Worm (Caenorhabditis elegans) whole organism, young adult: Measurements from ENCODE around the gene toe-2.

Source experiments
- F22D6.2 ChIP-seq: sonication (generic microtip); optimal IDR thresholded peaks from 2 replicates; lab custom pipeline; 2016; ENCODE audit warnings: mild to moderate bottlenecking, missing genetic modification characterization, missing compliant biosample characterization
- attf-6 ChIP-seq: fragments of 200-800 bp; sonication (Bioruptor generic); IDR thresholded peaks from 2 replicates; pipeline ENCODE4 v1.3.6; 2022; ENCODE audit warnings: missing genetic modification reagents, missing genetic modification characterization, missing compliant biosample characterization
- cebp-1 ChIP-seq, 2 experiments: fragments of 200-800 bp in 1 of 2; sonication (Bioruptor generic) in 1 of 2; sonication (generic microtip) in 1 of 2; IDR thresholded peaks in 1 of 2; optimal IDR thresholded peaks in 1 of 2; 2 replicates each; pipeline versions ENCODE4 v1.3.6 to Lab custom; 2017 to 2022; ENCODE audit warnings: missing compliant biosample characterization in 2 of 2, missing genetic modification characterization in 2 of 2, mild to moderate bottlenecking in 1 of 2, missing genetic modification reagents in 1 of 2, moderate library complexity in 1 of 2
- die-1 ChIP-seq: sonication (generic microtip); optimal IDR thresholded peaks from 2 replicates; lab custom pipeline; 2016; ENCODE audit warnings: missing genotype, mild to moderate bottlenecking, missing genetic modification characterization, missing compliant biosample characterization

ce11 chrII:6526136-6526684 is 5.0 kb upstream of the toe-2 start:
- TF ChIP-seq attf-6 (GFP tag; lab: Robert Waterston, UW): no peak
- no peak for TF ChIP-seq F22D6.2 (tag; lab: Kevin White, UChicago)
- no peak for TF ChIP-seq die-1
- no peak for TF ChIP-seq cebp-1 (GFP tag; IDR thresholded peaks at IDR 0.05; lab: Robert Waterston, UW)
- no peak for TF ChIP-seq cebp-1 (tag; optimal IDR thresholded peaks at IDR 0.05; lab: Kevin White, UChicago)
